Fruit fly (Drosophila melanogaster) whole organism, prepupa: ENCODE measurements around the gene Cpr23B.

Experiments used
- Blimp-1 ChIP-seq: fragments of 200-800 bp; sonication (Bioruptor generic); optimal IDR thresholded peaks from 3 replicates; lab custom pipeline; 2017; ENCODE audit warnings: missing biosample characterization, missing genetic modification characterization, mild to moderate bottlenecking, moderate library complexity, missing genetic modification reagents
- CG6808 ChIP-seq: fragments of 200-800 bp; sonication (Bioruptor generic); optimal IDR thresholded peaks from 3 replicates; lab custom pipeline; 2017; ENCODE audit warnings: missing biosample characterization, missing genetic modification characterization, mild to moderate bottlenecking, moderate library complexity, missing genetic modification reagents
- CG6854 ChIP-seq: fragments of 200-800 bp; sonication (Bioruptor generic); optimal IDR thresholded peaks from 2 replicates; lab custom pipeline; 2017; ENCODE audit warnings: missing biosample characterization, mild to moderate bottlenecking, missing genetic modification characterization
- Hr39 ChIP-seq: fragments of 200-800 bp; sonication (Bioruptor generic); optimal IDR thresholded peaks from 2 replicates; lab custom pipeline; 2016; ENCODE audit warnings: missing biosample characterization, missing genetic modification characterization
- Hr4 ChIP-seq: fragments of 200-800 bp; sonication (Bioruptor generic); optimal IDR thresholded peaks from 3 replicates; lab custom pipeline; 2016; ENCODE audit warnings: missing biosample characterization, missing genetic modification characterization
- salr ChIP-seq, 2 experiments: fragments of 200-800 bp; sonication (Bioruptor generic); optimal IDR thresholded peaks; 3 replicates each; lab custom pipeline; 2016 to 2018; ENCODE audit warnings: missing biosample characterization in 2 of 2, missing genetic modification characterization in 2 of 2, mild to moderate bottlenecking in 1 of 2

- TF ChIP-seq Hr39 (GFP tag; lab: Kevin White, UChicago) (no peak), CG6854 (GFP tag; lab: Kevin White, UChicago) (peak; percentile 32), CG6808 (GFP tag; lab: Kevin White, UChicago) (peak; percentile 84), salr (GFP tag; optimal IDR thresholded peaks at IDR 0.05; lab: Kevin White, UChicago) (no peak), Hr4 (peak; percentile 3), Blimp-1 (no peak)
These were observed 35.7 kb upstream of the Cpr23B start for dm6 chr2L:2802527-2802926.
